Worm (Caenorhabditis elegans) whole organism, young adult: ENCODE results near the gene R53.8.

Experiments
- B0035.1 ChIP-seq: sonication (generic microtip); optimal IDR thresholded peaks from 2 replicates; lab custom pipeline; 2016; ENCODE audit warnings: missing genetic modification characterization, mild to moderate bottlenecking, missing compliant biosample characterization, missing genotype, missing genetic modification reagents
- B0336.3 ChIP-seq: fragments of 200-800 bp; sonication (Bioruptor generic); IDR thresholded peaks from 2 replicates; pipeline ENCODE4 v1.3.6; 2022; ENCODE audit warnings: missing genetic modification characterization, missing compliant biosample characterization
- C06A6.2 ChIP-seq: fragments of 200-800 bp; sonication (Bioruptor generic); conservative IDR thresholded peaks from 2 replicates; pipeline ENCODE4 v1.3.6; 2022; ENCODE audit warnings: missing genetic modification characterization, missing compliant biosample characterization
- F22D6.2 ChIP-seq: sonication (generic microtip); optimal IDR thresholded peaks from 2 replicates; lab custom pipeline; 2016; ENCODE audit warnings: mild to moderate bottlenecking, missing genetic modification characterization, missing compliant biosample characterization
- F23B12.7 ChIP-seq: sonication (generic microtip); optimal IDR thresholded peaks from 2 replicates; lab custom pipeline; 2017; ENCODE audit warnings: missing genetic modification characterization, mild to moderate bottlenecking, missing compliant biosample characterization, antibody characterized with exemption, moderate library complexity; ENCODE audit not compliant: insufficient read depth
- F52B5.7 ChIP-seq: sonication (generic microtip); optimal IDR thresholded peaks from 2 replicates; lab custom pipeline; 2016; ENCODE audit warnings: mild to moderate bottlenecking, missing genetic modification characterization, missing compliant biosample characterization
- F57C9.4 ChIP-seq: sonication (generic microtip); optimal IDR thresholded peaks from 2 replicates; lab custom pipeline; 2017; ENCODE audit warnings: mild to moderate bottlenecking, missing genetic modification characterization, missing compliant biosample characterization
- Y53F4B.3 ChIP-seq: fragments of 200-800 bp; sonication (Bioruptor generic); IDR thresholded peaks from 2 replicates; pipeline ENCODE4 v1.3.6; 2022; ENCODE audit warnings: missing genetic modification reagents, missing genetic modification characterization, missing compliant biosample characterization
- Y53G8AR.9 ChIP-seq: fragments of 200-800 bp; sonication (Bioruptor generic); conservative IDR thresholded peaks from 2 replicates; pipeline ENCODE4 v1.3.6; 2022; ENCODE audit warnings: missing genetic modification reagents, missing genetic modification characterization, missing compliant biosample characterization
- Y56A3A.18 ChIP-seq: fragments of 200-800 bp; sonication (Bioruptor generic); IDR thresholded peaks from 2 replicates; pipeline ENCODE4 v1.3.6; 2022; ENCODE audit warnings: missing genetic modification reagents, missing genetic modification characterization, missing compliant biosample characterization
- ZK185.1 ChIP-seq: sonication (generic microtip); optimal IDR thresholded peaks from 2 replicates; lab custom pipeline; 2016; ENCODE audit warnings: mild to moderate bottlenecking, missing genetic modification characterization, missing compliant biosample characterization; ENCODE audit not compliant: poor library complexity, severe bottlenecking
- ama-1 ChIP-seq, 3 experiments: fragments of 150-350 bp in 1 of 3; sonication (generic microtip) in 2 of 3; optimal IDR thresholded peaks; 2 replicates each; lab custom pipeline; 2014 to 2018; ENCODE audit warnings: missing biosample characterization in 2 of 3, missing genetic modification characterization in 2 of 3, missing genetic modification reagents in 2 of 3
- atf-7 ChIP-seq: sonication (generic microtip); optimal IDR thresholded peaks from 2 replicates; lab custom pipeline; 2017; ENCODE audit warnings: mild to moderate bottlenecking, missing genetic modification characterization, missing compliant biosample characterization
- bed-1 ChIP-seq: fragments of 200-800 bp; sonication (Bioruptor generic); IDR thresholded peaks from 2 replicates; pipeline ENCODE4 v1.3.6; 2022; ENCODE audit warnings: missing genetic modification reagents, missing genetic modification characterization, missing compliant biosample characterization
- cebp-1 ChIP-seq, 2 experiments: fragments of 200-800 bp in 1 of 2; sonication (Bioruptor generic) in 1 of 2; sonication (generic microtip) in 1 of 2; IDR thresholded peaks in 1 of 2; optimal IDR thresholded peaks in 1 of 2; 2 replicates each; pipeline versions ENCODE4 v1.3.6 to Lab custom; 2017 to 2022; ENCODE audit warnings: missing compliant biosample characterization in 2 of 2, missing genetic modification characterization in 2 of 2, mild to moderate bottlenecking in 1 of 2, missing genetic modification reagents in 1 of 2, moderate library complexity in 1 of 2
- cebp-2 ChIP-seq: fragments of 200-800 bp; sonication (Bioruptor generic); IDR thresholded peaks from 2 replicates; pipeline ENCODE4 v1.3.6; 2022; ENCODE audit warnings: missing genetic modification characterization, missing compliant biosample characterization
- ceh-40 ChIP-seq: fragments of 200-800 bp; sonication (Bioruptor generic); IDR thresholded peaks from 2 replicates; pipeline ENCODE4 v1.3.6; 2022; ENCODE audit warnings: missing genetic modification characterization, missing compliant biosample characterization
- ceh-79 ChIP-seq: sonication (generic microtip); optimal IDR thresholded peaks from 2 replicates; lab custom pipeline; 2017; ENCODE audit warnings: mild to moderate bottlenecking, missing genetic modification characterization, missing compliant biosample characterization
- chd-7 ChIP-seq: sonication (generic microtip); optimal IDR thresholded peaks from 2 replicates; lab custom pipeline; 2016; ENCODE audit warnings: mild to moderate bottlenecking, missing genetic modification characterization, moderate library complexity, missing compliant biosample characterization
- die-1 ChIP-seq: sonication (generic microtip); optimal IDR thresholded peaks from 2 replicates; lab custom pipeline; 2016; ENCODE audit warnings: missing genotype, mild to moderate bottlenecking, missing genetic modification characterization, missing compliant biosample characterization
- dpff-1 ChIP-seq: sonication (generic microtip); optimal IDR thresholded peaks from 2 replicates; lab custom pipeline; 2017; ENCODE audit warnings: mild to moderate bottlenecking, missing genetic modification characterization, missing compliant biosample characterization
- ekl-4 ChIP-seq: fragments of 200-800 bp; sonication (Bioruptor generic); IDR thresholded peaks from 2 replicates; pipeline ENCODE4 v1.3.6; 2022; ENCODE audit warnings: missing genetic modification reagents, missing genetic modification characterization, missing compliant biosample characterization
- gei-17 ChIP-seq: fragments of 200-800 bp; sonication (Bioruptor generic); optimal IDR thresholded peaks from 2 replicates; lab custom pipeline; 2018; ENCODE audit warnings: mild to moderate bottlenecking, missing genetic modification characterization, missing compliant biosample characterization
- hmg-20 ChIP-seq: fragments of 200-800 bp; sonication (Bioruptor generic); IDR thresholded peaks from 2 replicates; pipeline ENCODE4 v1.3.6; 2022; ENCODE audit warnings: missing genetic modification reagents, missing genetic modification characterization, missing compliant biosample characterization
- hsf-1 ChIP-seq: fragments of 200-800 bp; sonication (Bioruptor generic); IDR thresholded peaks from 2 replicates; pipeline ENCODE4 v1.3.6; 2022; ENCODE audit warnings: missing genetic modification reagents, missing genetic modification characterization, missing compliant biosample characterization
- lin-26 ChIP-seq: fragments of 200-800 bp; sonication (Bioruptor generic); IDR thresholded peaks from 2 replicates; pipeline ENCODE4 v1.3.6; 2022; ENCODE audit warnings: missing genetic modification reagents, missing genetic modification characterization, missing compliant biosample characterization
- lin-35 ChIP-seq, 3 experiments: fragments of 150-350 bp in 2 of 3; sonication (generic microtip) in 1 of 3; optimal IDR thresholded peaks; 2 replicates each; lab custom pipeline; 2014 to 2018; ENCODE audit warnings: missing biosample characterization in 3 of 3, missing genetic modification characterization in 3 of 3, missing genetic modification reagents in 3 of 3
- lin-40 ChIP-seq: sonication (generic microtip); optimal IDR thresholded peaks from 2 replicates; lab custom pipeline; 2016; ENCODE audit warnings: missing genetic modification characterization, mild to moderate bottlenecking, missing compliant biosample characterization, missing genotype, missing genetic modification reagents
- madf-10 ChIP-seq: sonication (generic microtip); optimal IDR thresholded peaks from 2 replicates; lab custom pipeline; 2016; ENCODE audit warnings: mild to moderate bottlenecking, missing genetic modification characterization, missing compliant biosample characterization
- nfya-2 ChIP-seq: fragments of 200-800 bp; sonication (Bioruptor generic); IDR thresholded peaks from 2 replicates; pipeline ENCODE4 v1.3.6; 2022; ENCODE audit warnings: missing genetic modification reagents, missing genetic modification characterization, missing compliant biosample characterization
- nhr-80 ChIP-seq: sonication (generic microtip); optimal IDR thresholded peaks from 2 replicates; lab custom pipeline; 2016; ENCODE audit warnings: missing genetic modification characterization, missing compliant biosample characterization
- nhr-90 ChIP-seq: sonication (generic microtip); optimal IDR thresholded peaks from 2 replicates; lab custom pipeline; 2016; ENCODE audit warnings: missing genotype, mild to moderate bottlenecking, missing genetic modification characterization, missing compliant biosample characterization
- pbrm-1 ChIP-seq: fragments of 200-800 bp; sonication (Bioruptor generic); IDR thresholded peaks from 2 replicates; pipeline ENCODE4 v1.3.6; 2022; ENCODE audit warnings: missing genetic modification reagents, missing genetic modification characterization, missing compliant biosample characterization
- rec-8 ChIP-seq, 2 experiments: sonication (generic microtip); optimal IDR thresholded peaks; 2 replicates each; lab custom pipeline; 2016; ENCODE audit warnings: mild to moderate bottlenecking in 2 of 2, missing genetic modification characterization in 2 of 2, missing genetic modification reagents in 2 of 2, missing genotype in 2 of 2, missing biosample characterization in 1 of 2, missing compliant biosample characterization in 1 of 2, moderate library complexity in 1 of 2
- repo-1 ChIP-seq: sonication (generic microtip); optimal IDR thresholded peaks from 2 replicates; lab custom pipeline; 2017; ENCODE audit warnings: mild to moderate bottlenecking, missing genetic modification characterization, missing compliant biosample characterization
- snpc-1.3 ChIP-seq: sonication (generic microtip); optimal IDR thresholded peaks from 2 replicates; lab custom pipeline; 2017; ENCODE audit warnings: missing genetic modification characterization, mild to moderate bottlenecking, missing compliant biosample characterization, antibody characterized with exemption, moderate library complexity, missing genotype, missing genetic modification reagents; ENCODE audit not compliant: insufficient read depth
- snpc-4 ChIP-seq, 5 experiments: fragments of 150-350 bp in 1 of 5; sonication (generic microtip) in 4 of 5; optimal IDR thresholded peaks; 2 replicates each; lab custom pipeline; 2014 to 2018; ENCODE audit warnings: missing genetic modification characterization in 5 of 5, missing biosample characterization in 3 of 5, antibody characterized with exemption in 2 of 5, mild to moderate bottlenecking in 2 of 5, missing compliant biosample characterization in 2 of 5, missing genotype in 2 of 5, moderate library complexity in 2 of 5, missing genetic modification reagents in 1 of 5
- tbp1 ChIP-seq: fragments of 200-800 bp; sonication (Bioruptor generic); optimal IDR thresholded peaks from 2 replicates; lab custom pipeline; 2018; ENCODE audit warnings: mild to moderate bottlenecking, missing genetic modification characterization, missing compliant biosample characterization
- tbx-9 ChIP-seq: sonication (generic microtip); optimal IDR thresholded peaks from 2 replicates; lab custom pipeline; 2016; ENCODE audit warnings: borderline replicate concordance, missing genetic modification characterization, inconsistent platforms, missing compliant biosample characterization
- tlf-1 ChIP-seq: fragments of 200-800 bp; sonication (Bioruptor generic); optimal IDR thresholded peaks from 2 replicates; lab custom pipeline; 2018; ENCODE audit warnings: mild to moderate bottlenecking, missing genetic modification characterization, missing compliant biosample characterization
- zim-3 ChIP-seq: sonication (generic microtip); optimal IDR thresholded peaks from 2 replicates; lab custom pipeline; 2017; ENCODE audit warnings: mild to moderate bottlenecking, missing genetic modification characterization, moderate library complexity, missing compliant biosample characterization
- ztf-22 ChIP-seq: fragments of 200-800 bp; sonication (Bioruptor generic); optimal IDR thresholded peaks from 2 replicates; lab custom pipeline; 2018; ENCODE audit warnings: mild to moderate bottlenecking, missing genetic modification characterization, moderate library complexity, missing compliant biosample characterization
- ztf-26 ChIP-seq: sonication (generic microtip); optimal IDR thresholded peaks from 2 replicates; lab custom pipeline; 2017; ENCODE audit warnings: missing genetic modification characterization, missing compliant biosample characterization
- ztf-6 ChIP-seq: fragments of 200-800 bp; sonication (Bioruptor generic); IDR thresholded peaks from 2 replicates; pipeline ENCODE4 v1.3.6; 2022; ENCODE audit warnings: missing genetic modification reagents, missing genetic modification characterization, missing compliant biosample characterization

Gene R53.8

ce11 chrII:9931476-9931875, 45.0 kb upstream of the R53.8 start, which contains the start of gene pho-11:
Gene pho-11, plus strand, starts transcription at chrII:9931849.
- no peak for TF ChIP-seq bed-1 (GFP tag; lab: Robert Waterston, UW)
- no peak for TF ChIP-seq gei-17 (GFP tag; lab: Kevin White, UChicago)
- no peak for TF ChIP-seq F52B5.7 (tag; lab: Kevin White, UChicago)
- TF ChIP-seq C06A6.2, result no peak
- no peak for TF ChIP-seq repo-1 (tag; lab: Kevin White, UChicago)
- no peak for TF ChIP-seq hmg-20
- no peak for TF ChIP-seq Y53F4B.3 (GFP tag; lab: Robert Waterston, UW)
- TF ChIP-seq F57C9.4 (tag; lab: Kevin White, UChicago), result no peak
- TF ChIP-seq nfya-2 (GFP tag; lab: Robert Waterston, UW), result no peak
- TF ChIP-seq tbx-9 (tag; lab: Kevin White, UChicago), result no peak

- TF ChIP-seq B0336.3 (GFP tag; lab: Robert Waterston, UW) (0 out of 2 replicates have a peak, but pooled peaks have one; percentile 22), ztf-22 (peak; percentile 21), snpc-4 (GFP tag; optimal IDR thresholded peaks at IDR 0.05; lab: Kevin White, UChicago) (no peak), snpc-4 (tag; optimal IDR thresholded peaks at IDR 0.05; lab: Kevin White, UChicago) (peak in 1 of 4 experiments; percentile 3), madf-10 (tag; lab: Kevin White, UChicago) (peak; percentile 51), lin-35 (GFP tag; optimal IDR thresholded peaks at IDR 0.05; lab: Kevin White, UChicago) (no peak), ztf-26 (peak; percentile 14), ztf-6 (GFP tag; lab: Robert Waterston, UW) (no peak), tbp1 (GFP tag; lab: Kevin White, UChicago) (peak; percentile 41), hsf-1 (GFP tag; lab: Robert Waterston, UW) (0 out of 2 replicates have a peak, but pooled peaks have one; percentile 20), cebp-1 (GFP tag; IDR thresholded peaks at IDR 0.05; lab: Robert Waterston, UW) (no peak), cebp-1 (tag; optimal IDR thresholded peaks at IDR 0.05; lab: Kevin White, UChicago) (peak; percentile 41), dpff-1 (peak; percentile 72), ceh-79 (peak; percentile 48), ekl-4 (GFP tag; lab: Robert Waterston, UW) (no peak), F52B5.7 (tag; lab: Kevin White, UChicago) (peak; percentile 20), Y56A3A.18 (peak; percentile 45; the same call in 1 of the 2 replicates), ceh-40 (GFP tag; lab: Robert Waterston, UW) (0 out of 2 replicates have a peak, but pooled peaks have one; percentile 22), nhr-80 (tag; lab: Kevin White, UChicago) (peak; percentile 18), snpc-1.3 (tag; lab: Kevin White, UChicago) (no peak), lin-40 (tag; lab: Kevin White, UChicago) (peak; percentile 60), tlf-1 (GFP tag; lab: Kevin White, UChicago) (peak; percentile 64), ZK185.1 (tag; lab: Kevin White, UChicago) (peak; percentile 59), chd-7 (tag; lab: Kevin White, UChicago) (peak; percentile 10), nhr-90 (tag; lab: Kevin White, UChicago) (peak; percentile 41), Y53G8AR.9 (GFP tag; lab: Robert Waterston, UW) (no peak; the same call in 1 of the 2 replicates), atf-7 (tag; lab: Kevin White, UChicago) (peak; percentile 11), cebp-2 (GFP tag; lab: Robert Waterston, UW) (0 out of 2 replicates have a peak, but pooled peaks have one; percentile 17), rec-8 (tag; optimal IDR thresholded peaks at IDR 0.05; lab: Kevin White, UChicago) (no peak), ama-1 (optimal IDR thresholded peaks at IDR 0.05; lab: Kevin White, UChicago) (peak; percentile 65), ama-1 (GFP tag; optimal IDR thresholded peaks at IDR 0.05; lab: Kevin White, UChicago) (no peak), F23B12.7 (peak; percentile 2), repo-1 (tag; lab: Kevin White, UChicago) (peak; percentile 90), zim-3 (tag; lab: Kevin White, UChicago) (peak; percentile 8), B0035.1 (tag; lab: Kevin White, UChicago) (peak; percentile 71), lin-26 (GFP tag; lab: Robert Waterston, UW) (peak; percentile 54; the same call in 1 of the 2 replicates), die-1 (peak; percentile 40), bed-1 (GFP tag; lab: Robert Waterston, UW) (no peak), F22D6.2 (tag; lab: Kevin White, UChicago) (no peak), pbrm-1 (0 out of 2 replicates have a peak, but pooled peaks have one; percentile 14)
- TF ChIP-seq, all 124 proteins: peak for 29
Measured at ce11 chrII:9933947-9934383, 42.5 kb upstream of the R53.8 start.
